Comparison of ENCODE assay signal across 1 worm cellular context in the genomic region with DNA sequence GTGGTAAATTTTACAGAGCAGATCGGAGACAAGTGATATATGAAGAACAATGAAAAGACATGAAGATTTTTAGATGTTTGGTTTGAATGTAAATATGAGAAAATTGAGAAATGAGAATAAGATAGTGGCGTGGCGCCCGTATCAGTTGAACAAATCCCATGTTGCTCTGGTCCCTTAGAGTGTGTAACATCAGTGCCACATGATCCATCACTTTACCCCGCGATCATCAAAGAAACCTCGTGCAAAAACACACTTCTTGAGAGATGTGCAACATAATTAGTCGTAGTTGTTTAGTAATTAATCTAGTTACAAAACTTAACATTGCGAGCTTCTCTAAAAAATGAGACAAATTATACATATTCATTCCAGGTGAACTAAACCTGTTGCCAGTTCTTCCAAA.
TF ChIP-seq lines count a peak whose summit lies in the region.

No protein-coding gene starts in this region.

TF ChIP-seq in whole organism, L1 larva, 84 proteins besides CTCF, POLR2A, EP300 and RAD21 (continued from another document):
- TF ChIP-seq ceh-90 (tag; optimal IDR thresholded peaks at IDR 0.05; lab: Kevin White, UChicago) = no peak
- TF ChIP-seq snu-23 (GFP tag; optimal IDR thresholded peaks at IDR 0.05; lab: Kevin White, UChicago) = peak; percentile 6
TF ChIP-seq in whole organism, L1 larva: peak in this region for 7.
